Fruit fly (Drosophila melanogaster) whole organism, prepupa: Measurements from ENCODE around the gene CG6083.

Experiments used
- CG10631 ChIP-seq: fragments of 200-800 bp; sonication (Bioruptor generic); optimal IDR thresholded peaks from 2 replicates; lab custom pipeline; 2016; ENCODE audit warnings: missing biosample characterization, missing genetic modification characterization
- CG11762 ChIP-seq: fragments of 200-800 bp; sonication (Bioruptor generic); optimal IDR thresholded peaks from 3 replicates; lab custom pipeline; 2016; ENCODE audit warnings: missing biosample characterization, missing genetic modification characterization; ENCODE audit not compliant: insufficient read depth
- CG11902 ChIP-seq: fragments of 200-800 bp; sonication (Bioruptor generic); optimal IDR thresholded peaks from 3 replicates; lab custom pipeline; 2016; ENCODE audit warnings: missing biosample characterization, missing genetic modification characterization
- CG15336 ChIP-seq: fragments of 200-800 bp; sonication (Bioruptor generic); IDR thresholded peaks from 2 replicates; pipeline ENCODE4 v1.3.6; 2022; ENCODE audit warnings: missing biosample characterization, missing genetic modification characterization
- CG1621 ChIP-seq: fragments of 200-800 bp; sonication (Bioruptor generic); optimal IDR thresholded peaks from 3 replicates; lab custom pipeline; 2018; ENCODE audit warnings: missing biosample characterization, mild to moderate bottlenecking, missing genetic modification characterization
- CG16779 ChIP-seq: fragments of 200-800 bp; sonication (Bioruptor generic); optimal IDR thresholded peaks from 3 replicates; lab custom pipeline; 2017; ENCODE audit warnings: missing biosample characterization, mild to moderate bottlenecking, missing genetic modification characterization
- CG3032 ChIP-seq: fragments of 200-800 bp; optimal IDR thresholded peaks from 2 replicates; lab custom pipeline; 2019; ENCODE audit warnings: missing biosample characterization, mild to moderate bottlenecking, missing genetic modification characterization, moderate library complexity
- CG31627 ChIP-seq: fragments of 200-800 bp; sonication (Bioruptor generic); optimal IDR thresholded peaks from 3 replicates; lab custom pipeline; 2016; ENCODE audit warnings: missing biosample characterization, missing genetic modification characterization
- CG32006 ChIP-seq: fragments of 200-800 bp; sonication (Bioruptor generic); optimal IDR thresholded peaks from 3 replicates; lab custom pipeline; 2017; ENCODE audit warnings: missing biosample characterization, mild to moderate bottlenecking, missing genetic modification characterization
- CG34406 ChIP-seq: fragments of 200-800 bp; sonication (Bioruptor generic); optimal IDR thresholded peaks from 3 replicates; lab custom pipeline; 2016; ENCODE audit warnings: missing biosample characterization, missing genetic modification characterization
- CG3919 ChIP-seq: fragments of 200-800 bp; sonication (Bioruptor generic); optimal IDR thresholded peaks from 3 replicates; lab custom pipeline; 2016; ENCODE audit warnings: missing biosample characterization, missing genetic modification characterization
- CG4318 ChIP-seq: fragments of 200-800 bp; sonication (Bioruptor generic); optimal IDR thresholded peaks from 3 replicates; lab custom pipeline; 2017; ENCODE audit warnings: missing biosample characterization, mild to moderate bottlenecking, missing genetic modification characterization
- CG6163 ChIP-seq: fragments of 200-800 bp; sonication (Bioruptor generic); IDR thresholded peaks from 3 replicates; pipeline ENCODE4 v1.3.6; 2022; ENCODE audit warnings: missing biosample characterization, missing genetic modification characterization
- CG6276 ChIP-seq: fragments of 200-800 bp; sonication (Bioruptor generic); optimal IDR thresholded peaks from 2 replicates; lab custom pipeline; 2017; ENCODE audit warnings: missing biosample characterization, mild to moderate bottlenecking, missing genetic modification characterization
- CG6808 ChIP-seq: fragments of 200-800 bp; sonication (Bioruptor generic); optimal IDR thresholded peaks from 3 replicates; lab custom pipeline; 2017; ENCODE audit warnings: missing biosample characterization, missing genetic modification characterization, mild to moderate bottlenecking, moderate library complexity, missing genetic modification reagents
- CG7368 ChIP-seq: fragments of 200-800 bp; sonication (Bioruptor generic); optimal IDR thresholded peaks from 3 replicates; lab custom pipeline; 2016; ENCODE audit warnings: missing biosample characterization, missing genetic modification characterization
- CG8119 ChIP-seq: fragments of 200-800 bp; sonication (Bioruptor generic); IDR thresholded peaks from 3 replicates; pipeline ENCODE4 v1.3.6; 2022; ENCODE audit warnings: missing biosample characterization, missing genetic modification characterization
- CG8319 ChIP-seq: fragments of 200-800 bp; sonication (Bioruptor generic); optimal IDR thresholded peaks from 3 replicates; lab custom pipeline; 2016; ENCODE audit warnings: missing biosample characterization, missing genetic modification characterization
- CG8632 ChIP-seq: fragments of 200-800 bp; sonication (Bioruptor generic); optimal IDR thresholded peaks from 3 replicates; lab custom pipeline; 2016; ENCODE audit warnings: missing biosample characterization, missing genetic modification characterization
- Eip75B ChIP-seq: fragments of 200-800 bp; sonication (Bioruptor generic); optimal IDR thresholded peaks from 3 replicates; lab custom pipeline; 2016; ENCODE audit warnings: missing biosample characterization, missing genetic modification characterization
- Eip78C ChIP-seq: fragments of 200-800 bp; sonication (Bioruptor generic); peaks from one replicate; lab custom pipeline; 2016; ENCODE audit warnings: missing biosample characterization, missing genetic modification characterization
- Ets21C ChIP-seq: fragments of 200-800 bp; sonication (Bioruptor generic); optimal IDR thresholded peaks from 3 replicates; lab custom pipeline; 2016; ENCODE audit warnings: missing biosample characterization, missing genetic modification characterization
- Gug ChIP-seq: fragments of 200-800 bp; sonication (Bioruptor generic); IDR thresholded peaks from 2 replicates; pipeline ENCODE4 v1.3.6; 2022; ENCODE audit warnings: missing biosample characterization, missing genetic modification characterization
- Hr39 ChIP-seq: fragments of 200-800 bp; sonication (Bioruptor generic); optimal IDR thresholded peaks from 2 replicates; lab custom pipeline; 2016; ENCODE audit warnings: missing biosample characterization, missing genetic modification characterization
- OdsH ChIP-seq: fragments of 200-800 bp; sonication (Bioruptor generic); optimal IDR thresholded peaks from 3 replicates; lab custom pipeline; 2016; ENCODE audit warnings: missing biosample characterization, missing genetic modification characterization
- Smox ChIP-seq: fragments of 200-800 bp; sonication (Bioruptor generic); optimal IDR thresholded peaks from 3 replicates; lab custom pipeline; 2016; ENCODE audit warnings: missing biosample characterization, missing genetic modification characterization
- Sox102F ChIP-seq: fragments of 200-800 bp; sonication (Bioruptor generic); optimal IDR thresholded peaks from 2 replicates; lab custom pipeline; 2016; ENCODE audit warnings: missing biosample characterization, mild to moderate bottlenecking, missing genetic modification characterization
- Sox14 ChIP-seq: fragments of 200-800 bp; sonication (Bioruptor generic); optimal IDR thresholded peaks from 3 replicates; lab custom pipeline; 2016; ENCODE audit warnings: missing biosample characterization, missing genetic modification characterization
- Sox15 ChIP-seq: fragments of 200-800 bp; sonication (Bioruptor generic); optimal IDR thresholded peaks from 3 replicates; lab custom pipeline; 2016; ENCODE audit warnings: missing biosample characterization, missing genetic modification characterization
- cyc ChIP-seq: fragments of 200-800 bp; sonication (Bioruptor generic); optimal IDR thresholded peaks from 3 replicates; lab custom pipeline; 2016; ENCODE audit warnings: missing biosample characterization, missing genetic modification characterization
- dsx ChIP-seq: fragments of 200-800 bp; optimal IDR thresholded peaks from 3 replicates; lab custom pipeline; 2019; ENCODE audit warnings: missing biosample characterization, mild to moderate bottlenecking, missing genetic modification characterization, moderate library complexity; ENCODE audit not compliant: poor library complexity, severe bottlenecking
- eg ChIP-seq: fragments of 200-800 bp; sonication (Bioruptor generic); IDR thresholded peaks from 3 replicates; pipeline ENCODE4 v1.3.6; 2022; ENCODE audit warnings: missing biosample characterization, missing genetic modification characterization
- fd59A ChIP-seq: fragments of 200-800 bp; sonication (Bioruptor generic); optimal IDR thresholded peaks from 2 replicates; lab custom pipeline; 2017; ENCODE audit warnings: missing biosample characterization, mild to moderate bottlenecking, missing genetic modification characterization, missing genetic modification reagents
- fd85E ChIP-seq: fragments of 200-800 bp; sonication (Bioruptor generic); optimal IDR thresholded peaks from 3 replicates; lab custom pipeline; 2016; ENCODE audit warnings: missing biosample characterization, missing genetic modification characterization
- fkh ChIP-seq: fragments of 200-800 bp; sonication (Bioruptor generic); optimal IDR thresholded peaks from 3 replicates; lab custom pipeline; 2017; ENCODE audit warnings: missing biosample characterization, mild to moderate bottlenecking, missing genetic modification characterization, moderate library complexity
- lz ChIP-seq: fragments of 200-800 bp; sonication (Bioruptor generic); optimal IDR thresholded peaks from 3 replicates; lab custom pipeline; 2016; ENCODE audit warnings: missing biosample characterization, missing genetic modification characterization
- net ChIP-seq: fragments of 200-800 bp; sonication (Bioruptor generic); optimal IDR thresholded peaks from 3 replicates; lab custom pipeline; 2016; ENCODE audit warnings: missing biosample characterization, missing genetic modification characterization
- pdm3 ChIP-seq: fragments of 200-800 bp; sonication (Bioruptor generic); optimal IDR thresholded peaks from 3 replicates; lab custom pipeline; 2016; ENCODE audit warnings: missing biosample characterization, missing genetic modification characterization
- salr ChIP-seq, 2 experiments: fragments of 200-800 bp; sonication (Bioruptor generic); optimal IDR thresholded peaks; 3 replicates each; lab custom pipeline; 2016 to 2018; ENCODE audit warnings: missing biosample characterization in 2 of 2, missing genetic modification characterization in 2 of 2, mild to moderate bottlenecking in 1 of 2
- spab ChIP-seq: fragments of 200-800 bp; sonication (Bioruptor generic); optimal IDR thresholded peaks from 2 replicates; lab custom pipeline; 2017; ENCODE audit warnings: missing biosample characterization, mild to moderate bottlenecking, missing genetic modification characterization, missing genetic modification reagents
- ss ChIP-seq, 2 experiments: fragments of 200-800 bp; sonication (Bioruptor generic); optimal IDR thresholded peaks; 2 replicates in 1 of 2; 3 replicates in 1 of 2; lab custom pipeline; 2017 to 2018; ENCODE audit warnings: mild to moderate bottlenecking in 2 of 2, missing biosample characterization in 2 of 2, missing genetic modification characterization in 2 of 2, moderate library complexity in 1 of 2
- svp ChIP-seq: fragments of 200-800 bp; sonication (Bioruptor generic); peaks from one replicate; lab custom pipeline; 2016; ENCODE audit warnings: missing biosample characterization, missing genetic modification characterization
- vri ChIP-seq: fragments of 200-800 bp; sonication (Bioruptor generic); optimal IDR thresholded peaks from 3 replicates; lab custom pipeline; 2016; ENCODE audit warnings: missing biosample characterization, mild to moderate bottlenecking, missing genetic modification characterization

The CG6083 gene

dm6 chr3L:11599255-11599654, 26.7 kb downstream of the CG6083 start (continued):
- no peak for TF ChIP-seq CG8319 (GFP tag; lab: Kevin White, UChicago)
- TF ChIP-seq dsx (GFP tag; lab: Kevin White, UChicago) = peak; percentile 41
- no peak for TF ChIP-seq fd85E
- TF ChIP-seq salr (GFP tag; optimal IDR thresholded peaks at IDR 0.05; lab: Kevin White, UChicago) = no peak
- TF ChIP-seq spab (GFP tag; lab: Kevin White, UChicago) = peak; percentile 11
- TF ChIP-seq cyc (GFP tag; lab: Kevin White, UChicago) = no peak
- TF ChIP-seq CG4318 (GFP tag; lab: Kevin White, UChicago) = peak; percentile 1
- TF ChIP-seq Eip75B = no peak
- peak; percentile 7 for TF ChIP-seq net (GFP tag; lab: Kevin White, UChicago)
- TF ChIP-seq CG6276 (GFP tag; lab: Kevin White, UChicago) = no peak
- TF ChIP-seq CG8632 (GFP tag; lab: Kevin White, UChicago) = peak; percentile 11
- TF ChIP-seq CG31627 = no peak
- TF ChIP-seq CG11762 (GFP tag; lab: Kevin White, UChicago) = no peak
- TF ChIP-seq Smox (GFP tag; lab: Kevin White, UChicago) = no peak
- peak; percentile 45 for TF ChIP-seq CG34406 (GFP tag; lab: Kevin White, UChicago)
- peak; percentile 54 for TF ChIP-seq CG32006 (GFP tag; lab: Kevin White, UChicago)
- no peak for TF ChIP-seq Sox14
- 0 out of 3 replicates have a peak, but pooled peaks have one; percentile 23 for TF ChIP-seq CG6163
- no peak for TF ChIP-seq pdm3 (GFP tag; lab: Kevin White, UChicago)

DNA sequence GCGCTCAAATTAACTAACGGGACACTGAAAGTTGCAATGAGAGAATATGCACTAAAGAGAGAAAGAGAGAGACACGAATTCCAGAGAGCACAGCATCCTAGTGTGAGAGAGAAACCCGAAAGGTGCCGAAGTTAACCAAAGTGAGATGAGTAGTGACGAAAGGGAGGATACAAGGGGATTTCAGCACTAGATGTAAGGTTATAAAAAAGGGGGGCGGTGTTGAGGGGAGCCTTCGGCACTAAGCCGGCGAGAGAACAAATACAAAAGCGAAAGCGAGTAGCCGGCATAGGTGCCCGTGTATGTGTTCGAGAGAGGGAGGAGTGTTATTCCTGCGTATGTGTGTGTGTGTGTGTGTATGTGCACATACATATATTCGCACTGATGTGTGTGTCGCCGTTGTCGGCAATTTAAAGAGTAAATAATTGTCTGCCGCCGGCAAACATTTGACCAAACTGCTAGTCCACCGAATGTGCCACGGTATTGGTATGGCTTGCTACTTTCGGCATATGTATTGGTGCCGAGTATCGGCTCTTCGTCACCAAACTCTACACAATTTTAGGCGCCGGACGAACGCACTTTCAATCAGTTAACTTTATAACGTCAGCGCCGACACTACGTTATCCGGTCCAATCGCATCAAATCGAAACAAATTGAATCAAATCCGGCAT, 29.2 kb downstream of the CG6083 start, which contains the start of gene CG7368:
CG7368 (plus strand) TSS at position 618 of the 668 bp plus-strand sequence.
- TF ChIP-seq CG7368 (GFP tag; lab: Kevin White, UChicago) = peak; percentile 44
- no peak for TF ChIP-seq vri
- peak; percentile 34 for TF ChIP-seq Eip78C
- TF ChIP-seq Sox14 = no peak

dm6 chr3L:11593778-11594177, 32.1 kb downstream of the CG6083 start:
- TF ChIP-seq CG32006 (GFP tag; lab: Kevin White, UChicago) = peak; percentile 56
- peak; percentile 75 for TF ChIP-seq CG15336
- no peak for TF ChIP-seq Sox14
- TF ChIP-seq CG31627 = no peak
- TF ChIP-seq Gug = peak; percentile 33; the same call in 1 of the 2 replicates
- TF ChIP-seq CG6808 (GFP tag; lab: Kevin White, UChicago) = peak; percentile 29
- no peak for TF ChIP-seq CG7368 (GFP tag; lab: Kevin White, UChicago)
- no peak for TF ChIP-seq lz (GFP tag; lab: Kevin White, UChicago)
- TF ChIP-seq fkh (GFP tag; lab: Kevin White, UChicago) = no peak
- peak; percentile 44 for TF ChIP-seq dsx (GFP tag; lab: Kevin White, UChicago)
- peak in 1 of 2 experiments; percentile 45 for TF ChIP-seq ss (GFP tag; optimal IDR thresholded peaks at IDR 0.05; lab: Kevin White, UChicago)
- no peak for TF ChIP-seq Hr39
- no peak for TF ChIP-seq vri
- TF ChIP-seq salr (GFP tag; optimal IDR thresholded peaks at IDR 0.05; lab: Kevin White, UChicago) = peak in 1 of 2 experiments; percentile 28
- no peak for TF ChIP-seq CG11762 (GFP tag; lab: Kevin White, UChicago)
- peak; percentile 62 for TF ChIP-seq Eip78C
- no peak for TF ChIP-seq CG11902 (GFP tag; lab: Kevin White, UChicago)
- no peak for TF ChIP-seq cyc (GFP tag; lab: Kevin White, UChicago)
- TF ChIP-seq CG3919 (GFP tag; lab: Kevin White, UChicago) = peak; percentile 33
- TF ChIP-seq CG6276 (GFP tag; lab: Kevin White, UChicago) = peak; percentile 43
- TF ChIP-seq svp (GFP tag; lab: Kevin White, UChicago) = no peak
- no peak for TF ChIP-seq spab (GFP tag; lab: Kevin White, UChicago)
- no peak for TF ChIP-seq CG1621
- TF ChIP-seq Smox (GFP tag; lab: Kevin White, UChicago) = no peak
- peak; percentile 61; the same call in 2 of the 3 replicates for TF ChIP-seq CG6163
- TF ChIP-seq Sox102F (GFP tag; lab: Kevin White, UChicago) = no peak
- TF ChIP-seq CG8119 (GFP tag; lab: Robert Waterston, UW) = peak; percentile 82
- no peak for TF ChIP-seq Sox15 (GFP tag; lab: Kevin White, UChicago)
- peak; percentile 7 for TF ChIP-seq CG16779 (tag; lab: Kevin White, UChicago)
- TF ChIP-seq CG10631 (GFP tag; lab: Kevin White, UChicago) = peak; percentile 10
- no peak for TF ChIP-seq Eip75B
- TF ChIP-seq OdsH (GFP tag; lab: Kevin White, UChicago) = peak; percentile 28
- peak; percentile 35 for TF ChIP-seq CG3032 (tag; lab: Kevin White, UChicago)
- TF ChIP-seq fd59A = no peak
- no peak for TF ChIP-seq Ets21C (GFP tag; lab: Kevin White, UChicago)
- TF ChIP-seq eg (GFP tag; lab: Robert Waterston, UW) = 0 out of 3 replicates have a peak, but pooled peaks have one; percentile 54
- no peak for TF ChIP-seq CG8319 (GFP tag; lab: Kevin White, UChicago)
- TF ChIP-seq CG4318 (GFP tag; lab: Kevin White, UChicago) = peak; percentile 2
- peak; percentile 26 for TF ChIP-seq pdm3 (GFP tag; lab: Kevin White, UChicago)
